Worm (Caenorhabditis elegans): ENCODE results near the gene srv-34.

The srv-34 gene

ce11 chrV:16382949-16383348, 8.4 kb upstream of the srv-34 start:
- TF ChIP-seq ztf-25 (GFP tag; IDR thresholded peaks at IDR 0.05) (no peak), F52B5.7 (tag; optimal IDR thresholded peaks at IDR 0.05) (no peak), pbrm-1 (GFP tag; IDR thresholded peaks at IDR 0.05) (no peak), gei-17 (GFP tag; optimal IDR thresholded peaks at IDR 0.05) (no peak), F23B12.7 (tag; optimal IDR thresholded peaks at IDR 0.05; ENCODE audit: insufficient read depth) (no peak), K11D2.4 (GFP tag; IDR thresholded peaks at IDR 0.05) (no peak), ztf-22 (GFP tag; optimal IDR thresholded peaks at IDR 0.05) (no peak), ceh-79 (tag; optimal IDR thresholded peaks at IDR 0.05) (no peak), Y53F4B.3 (GFP tag; IDR thresholded peaks at IDR 0.05) (no peak), ceh-27 (GFP tag; optimal IDR thresholded peaks at IDR 0.05) (no peak)

ce11 chrV:16377849-16378248, 3.3 kb upstream of the srv-34 start, which contains the start of gene F13A7.1:
F13A7.1 (minus strand) TSS chrV:16377949.
- TF ChIP-seq egl-18 (GFP tag; IDR thresholded peaks at IDR 0.05) (no peak), athp-1 (tag; optimal IDR thresholded peaks at IDR 0.05) (no peak), T26A5.8 (tag; optimal IDR thresholded peaks at IDR 0.05) (no peak), him-1 (tag; optimal IDR thresholded peaks at IDR 0.05) (no peak), K11D2.4 (GFP tag; IDR thresholded peaks at IDR 0.05) (no peak)

- TF ChIP-seq atf-7 (tag; optimal IDR thresholded peaks at IDR 0.05), result no peak
- no peak for TF ChIP-seq ztf-26 (tag; optimal IDR thresholded peaks at IDR 0.05)
- TF ChIP-seq C17E4.6 (GFP tag; IDR thresholded peaks at IDR 0.05), result 0 out of 2 replicates have a peak, but pooled peaks have one; percentile 46
- TF ChIP-seq egrh-3 (GFP tag; IDR thresholded peaks at IDR 0.05), result peak; percentile 64; the same call in 1 of the 2 replicates
- no peak for TF ChIP-seq ZK185.1 (tag; optimal IDR thresholded peaks at IDR 0.05; ENCODE audit: poor library complexity, severe bottlenecking)
- no peak for TF ChIP-seq ceh-40 (GFP tag; IDR thresholded peaks at IDR 0.05)
- no peak for TF ChIP-seq ceh-79 (tag; optimal IDR thresholded peaks at IDR 0.05)
- no peak for TF ChIP-seq akir-1 (GFP tag; optimal IDR thresholded peaks at IDR 0.05)
- no peak for TF ChIP-seq aptf-3 (GFP tag; IDR thresholded peaks at IDR 0.05)
- TF ChIP-seq hmg-20 (GFP tag; IDR thresholded peaks at IDR 0.05), result no peak
- no peak for TF ChIP-seq ztf-28 (GFP tag; IDR thresholded peaks at IDR 0.05)
- TF ChIP-seq zfh-2 (GFP tag; conservative IDR thresholded peaks at IDR 0.05), result peak; percentile 68
- no peak for TF ChIP-seq F57A8.1 (GFP tag; optimal IDR thresholded peaks at IDR 0.05)
- TF ChIP-seq nfya-1 (tag; optimal IDR thresholded peaks at IDR 0.05; ENCODE audit: borderline replicate concordance, insufficient read depth), result no peak
- TF ChIP-seq lag-1 (GFP tag; IDR thresholded peaks at IDR 0.05), result no peak
- no peak for TF ChIP-seq mcd-1 (GFP tag; IDR thresholded peaks at IDR 0.05)
- peak; percentile 5 for TF ChIP-seq fkh-3 (tag; optimal IDR thresholded peaks at IDR 0.05)
- TF ChIP-seq let-607 (tag; optimal IDR thresholded peaks at IDR 0.05), result no peak
Observed at ce11 chrV:16377188-16377587, 2.6 kb upstream of the srv-34 start.

- TF ChIP-seq gei-17 (GFP tag; optimal IDR thresholded peaks at IDR 0.05) (no peak), zfh-2 (GFP tag; conservative IDR thresholded peaks at IDR 0.05) (peak; percentile 86), egrh-3 (GFP tag; IDR thresholded peaks at IDR 0.05) (peak; percentile 93)
Observed at ce11 chrV:16376430-16376948, 1.9 kb upstream of the srv-34 start.

ce11 chrV:16370039-16370438, 4.5 kb downstream of the srv-34 start:
- TF ChIP-seq bed-2 (GFP tag; IDR thresholded peaks at IDR 0.05) (0 out of 2 replicates have a peak, but pooled peaks have one; percentile 60), let-526 (GFP tag; IDR thresholded peaks at IDR 0.05) (peak; percentile 70; the same call in 1 of the 2 replicates), T26A5.8 (tag; optimal IDR thresholded peaks at IDR 0.05) (peak; percentile 85), madf-10 (tag; optimal IDR thresholded peaks at IDR 0.05) (peak; percentile 68), zfh-2 (GFP tag; conservative IDR thresholded peaks at IDR 0.05) (peak; percentile 96), F57A8.1 (GFP tag; optimal IDR thresholded peaks at IDR 0.05) (peak; percentile 62), madf-8 (GFP tag; conservative IDR thresholded peaks at IDR 0.05) (0 out of 2 replicates have a peak, but pooled peaks have one; percentile 10), repo-1 (tag; optimal IDR thresholded peaks at IDR 0.05) (peak; percentile 89), tbx-9 (tag; optimal IDR thresholded peaks at IDR 0.05; ENCODE audit: borderline replicate concordance) (no peak), mxl-1 (tag; optimal IDR thresholded peaks at IDR 0.05) (peak; percentile 94), C06A6.2 (GFP tag; conservative IDR thresholded peaks at IDR 0.05) (peak; percentile 59; the same call in 1 of the 2 replicates), ztf-26 (tag; optimal IDR thresholded peaks at IDR 0.05) (peak; percentile 86), pha-4 (tag; optimal IDR thresholded peaks at IDR 0.05) (no peak), pbrm-1 (GFP tag; IDR thresholded peaks at IDR 0.05) (peak; percentile 89), athp-1 (tag; optimal IDR thresholded peaks at IDR 0.05) (peak; percentile 89), ceh-100 (GFP tag; IDR thresholded peaks at IDR 0.05) (peak; percentile 69)
